Worm (Caenorhabditis elegans): Measurements from ENCODE around the gene nep-26.

DNA sequence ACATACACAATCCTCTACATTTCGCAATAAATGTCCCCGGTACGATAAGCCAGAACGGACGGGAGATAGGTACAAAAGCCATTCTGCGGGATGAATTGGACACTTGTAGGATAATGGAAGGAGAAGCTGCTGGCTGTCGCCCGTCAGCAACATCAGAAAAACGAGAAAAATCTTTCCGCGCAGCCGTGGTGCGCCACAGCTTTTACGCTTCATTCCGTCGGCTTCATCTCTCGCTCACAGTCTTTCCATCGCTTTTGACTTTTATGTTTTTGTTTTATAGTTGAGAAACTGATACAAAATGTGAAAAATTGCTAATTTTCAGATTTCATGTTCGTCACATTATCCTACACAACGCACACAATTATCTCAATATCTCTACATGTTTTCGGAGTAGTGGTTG lies 46.1 kb upstream of the nep-26 start, which contains the start of gene C07E3.10:
- TF ChIP-seq ztf-25 (GFP tag; IDR thresholded peaks at IDR 0.05) (no peak), B0261.1 (tag; optimal IDR thresholded peaks at IDR 0.05) (no peak), unc-130 (GFP tag; optimal IDR thresholded peaks at IDR 0.05) (no peak), somi-1 (GFP tag; optimal IDR thresholded peaks at IDR 0.05) (no peak), madf-3 (GFP tag; IDR thresholded peaks at IDR 0.05) (no peak), attf-3 (GFP tag; conservative IDR thresholded peaks at IDR 0.05) (no peak), snpc-4 (GFP tag; optimal IDR thresholded peaks at IDR 0.05) (no peak), snpc-4 (tag; optimal IDR thresholded peaks at IDR 0.05) (no peak), lin-35 (GFP tag; optimal IDR thresholded peaks at IDR 0.05) (no peak), ama-1 (optimal IDR thresholded peaks at IDR 0.05) (no peak), ama-1 (GFP tag; optimal IDR thresholded peaks at IDR 0.05) (no peak), chd-7 (tag; optimal IDR thresholded peaks at IDR 0.05) (no peak), sea-2 (GFP tag; IDR thresholded peaks at IDR 0.05) (no peak)
